Worm (Caenorhabditis elegans): ENCODE data around the gene C07G1.6.
A peak's percentile ranks its signal among the peaks of the same experiment; 100 is the strongest.

C07G1.6 gene

DNA sequence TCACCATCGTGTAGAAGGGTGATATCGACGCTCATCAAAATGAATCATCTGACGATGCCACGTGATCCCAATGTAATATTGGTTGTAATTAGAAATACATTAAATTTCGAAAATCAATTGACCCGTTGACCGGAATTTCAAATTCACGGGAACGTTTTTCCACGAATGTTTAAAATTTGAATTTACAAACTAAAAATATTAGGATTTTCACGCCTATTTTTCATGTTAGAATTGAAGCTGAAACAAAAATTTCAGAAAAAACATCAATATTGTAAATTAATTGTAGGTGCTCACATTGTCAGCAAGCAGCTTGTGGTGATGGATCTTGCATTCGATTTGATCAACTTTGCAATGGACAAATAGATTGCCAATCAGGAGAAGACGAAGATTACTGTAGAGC, at the start of gene C07G1.6:
Gene C07G1.6 (minus strand): TSS at position 101 of the 400 bp plus-strand sequence.
- TF ChIP-seq php-3 (GFP tag; IDR thresholded peaks at IDR 0.05) (no peak), T26A8.4 (GFP tag; IDR thresholded peaks at IDR 0.05) (no peak), aly-2 (tag; optimal IDR thresholded peaks at IDR 0.05) (no peak)

DNA sequence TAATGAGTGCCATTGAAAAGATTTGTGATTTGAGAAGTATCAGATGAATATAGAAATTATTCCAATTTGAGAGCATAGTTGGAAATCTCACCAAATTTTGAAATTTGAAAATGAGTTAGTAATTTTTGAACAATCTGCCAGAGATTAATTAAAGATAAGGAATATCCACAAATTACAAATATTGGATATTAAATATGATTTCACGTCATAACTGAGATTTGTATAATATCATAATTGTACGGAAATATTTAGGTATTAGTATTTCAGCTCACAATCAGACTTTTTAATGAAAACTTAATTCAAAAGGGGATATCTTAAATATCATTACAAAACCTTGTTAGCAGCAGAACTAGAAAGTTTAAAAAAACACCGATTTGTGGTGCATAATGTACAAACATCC, 49.7 kb upstream of the C07G1.6 start, which contains the start of gene K07H8.7:
Gene K07H8.7 (minus strand): TSS at position 101 of the 400 bp plus-strand sequence.
- no peak for TF ChIP-seq nhr-77 (tag; optimal IDR thresholded peaks at IDR 0.05)
- no peak for TF ChIP-seq pqm-1 (tag; optimal IDR thresholded peaks at IDR 0.05)
- TF ChIP-seq dmd-9 (GFP tag; IDR thresholded peaks at IDR 0.05), result no peak
- no peak for TF ChIP-seq hif-1 (tag; optimal IDR thresholded peaks at IDR 0.05)
- no peak for TF ChIP-seq nhr-237 (tag; optimal IDR thresholded peaks at IDR 0.05)
- TF ChIP-seq saeg-2 (GFP tag; IDR thresholded peaks at IDR 0.05), result no peak
- no peak for TF ChIP-seq madf-5 (GFP tag; IDR thresholded peaks at IDR 0.05)
- no peak for TF ChIP-seq lin-38 (GFP tag; IDR thresholded peaks at IDR 0.05)
- TF ChIP-seq Y5F2A.4 (GFP tag; optimal IDR thresholded peaks at IDR 0.05), result no peak
- TF ChIP-seq cey-2 (tag; optimal IDR thresholded peaks at IDR 0.05; ENCODE audit: borderline replicate concordance, insufficient read depth), result no peak
- no peak for TF ChIP-seq unc-62 (GFP tag; optimal IDR thresholded peaks at IDR 0.05 in 1 of 2)
- no peak for TF ChIP-seq unc-62 (tag; optimal IDR thresholded peaks at IDR 0.05)
- no peak for TF ChIP-seq sdz-12 (GFP tag; optimal IDR thresholded peaks at IDR 0.05)

DNA sequence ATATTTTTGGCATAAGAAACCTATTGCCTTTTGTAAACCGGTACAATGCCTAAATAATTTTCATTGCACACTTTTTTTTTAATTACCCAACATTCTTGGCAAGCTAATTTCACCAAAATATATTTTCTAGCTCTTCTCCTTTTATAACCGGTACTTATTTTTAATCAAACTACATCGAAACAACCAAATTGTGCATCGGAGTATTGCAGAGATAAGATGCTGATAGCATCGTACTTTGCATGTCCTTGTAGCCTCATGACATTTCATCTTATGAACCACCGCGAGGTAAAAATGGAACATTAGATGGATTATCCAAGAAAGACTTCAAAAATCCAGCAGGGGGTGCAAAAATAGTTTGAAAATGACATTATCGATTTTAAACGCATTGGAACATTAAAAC, 45.0 kb upstream of the C07G1.6 start:
- TF ChIP-seq unc-39 (tag; optimal IDR thresholded peaks at IDR 0.05) (no peak), nhr-42 (GFP tag; IDR thresholded peaks at IDR 0.05) (no peak), R02D3.7 (tag; optimal IDR thresholded peaks at IDR 0.05) (no peak), pqm-1 (tag; optimal IDR thresholded peaks at IDR 0.05) (peak; percentile 32), dve-1 (tag; optimal IDR thresholded peaks at IDR 0.05; ENCODE audit: insufficient read depth) (peak; percentile 34), nhr-28 (tag; optimal IDR thresholded peaks at IDR 0.05) (peak; percentile 64)

DNA sequence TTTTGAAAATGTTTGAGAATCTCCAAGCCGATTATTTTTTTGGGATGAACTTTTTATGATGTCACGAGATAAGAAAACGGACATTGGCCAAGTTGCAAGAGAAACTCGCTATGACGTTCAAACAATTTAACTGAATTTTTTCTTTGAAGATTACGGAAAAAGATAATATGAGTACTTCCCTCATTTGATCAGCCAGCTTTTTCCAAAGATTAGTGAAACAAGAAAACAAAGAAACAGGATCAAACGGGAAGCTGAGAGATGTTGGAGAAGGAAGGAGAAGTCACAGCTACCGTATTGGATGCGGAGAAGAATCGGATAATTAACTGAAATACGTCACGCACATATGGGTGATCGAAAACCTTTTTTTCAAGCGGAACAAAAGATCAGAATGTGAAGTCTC, 44.0 kb upstream of the C07G1.6 start:
- TF ChIP-seq ceh-82 (tag; optimal IDR thresholded peaks at IDR 0.05) (no peak), hlh-11 (tag; optimal IDR thresholded peaks at IDR 0.05) (peak; percentile 59), aha-1 (tag) (peak; percentile 90), lin-29 (GFP tag; IDR thresholded peaks at IDR 0.05) (no peak), tag-97 (GFP tag; IDR thresholded peaks at IDR 0.05) (no peak), nhr-48 (tag; optimal IDR thresholded peaks at IDR 0.05) (peak; percentile 66), nhr-28 (tag; optimal IDR thresholded peaks at IDR 0.05) (peak; percentile 24), lin-39 (tag; optimal IDR thresholded peaks at IDR 0.05) (no peak), vab-7 (GFP tag; IDR thresholded peaks at IDR 0.05) (no peak), fkh-10 (GFP tag; optimal IDR thresholded peaks at IDR 0.05) (no peak), F37D6.2 (tag; optimal IDR thresholded peaks at IDR 0.05) (no peak), ceh-62 (tag; optimal IDR thresholded peaks at IDR 0.05) (no peak), unc-39 (tag; optimal IDR thresholded peaks at IDR 0.05) (no peak), lim-7 (GFP tag; IDR thresholded peaks at IDR 0.05) (no peak), nhr-42 (GFP tag; IDR thresholded peaks at IDR 0.05) (no peak), mep-1 (tag; optimal IDR thresholded peaks at IDR 0.05) (no peak), mdt-29 (GFP tag; IDR thresholded peaks at IDR 0.05) (no peak)

DNA sequence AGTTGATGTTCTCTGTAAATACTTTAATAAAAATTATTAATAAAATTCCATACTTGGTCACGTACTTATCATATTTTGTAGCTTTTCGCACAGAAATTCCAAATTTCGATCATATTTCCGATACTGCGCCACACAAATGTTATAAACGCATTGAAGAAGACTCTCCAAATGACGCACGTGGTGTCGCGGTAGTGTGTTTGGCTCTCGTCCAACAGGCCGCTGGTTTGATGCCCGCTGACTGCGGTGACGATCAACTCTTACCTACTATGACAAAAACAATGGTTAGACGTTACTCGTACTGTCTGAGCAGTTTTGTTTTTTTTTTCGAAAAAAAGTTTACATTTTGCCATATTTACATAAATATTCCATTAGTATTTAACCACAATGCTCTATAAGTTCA, 42.7 kb upstream of the C07G1.6 start:
- no peak for TF ChIP-seq snpc-4 (tag; optimal IDR thresholded peaks at IDR 0.05)
- peak; percentile 93; the same call in 1 of the 2 replicates for TF ChIP-seq Y105C5A.15 (GFP tag; IDR thresholded peaks at IDR 0.05)
- no peak for TF ChIP-seq nhr-11 (tag; optimal IDR thresholded peaks at IDR 0.05)
- TF ChIP-seq daf-12 (tag; optimal IDR thresholded peaks at IDR 0.05), result no peak
- no peak for TF ChIP-seq jun-1 (tag; optimal IDR thresholded peaks at IDR 0.05)
- peak; percentile 97 for TF ChIP-seq dmd-8 (GFP tag; IDR thresholded peaks at IDR 0.05)
- 0 out of 2 replicates have a peak, but pooled peaks have one; percentile 45 for TF ChIP-seq daf-8 (GFP tag; IDR thresholded peaks at IDR 0.05)
- no peak for TF ChIP-seq lin-15B (tag; optimal IDR thresholded peaks at IDR 0.05)
- TF ChIP-seq Y48G9A.11 (GFP tag; IDR thresholded peaks at IDR 0.05), result peak; percentile 80
- TF ChIP-seq mes-2 (tag; optimal IDR thresholded peaks at IDR 0.05; ENCODE audit: poor library complexity, severe bottlenecking), result no peak
- TF ChIP-seq nhr-28 (tag; optimal IDR thresholded peaks at IDR 0.05), result peak; percentile 24
- TF ChIP-seq zfp-3 (GFP tag; conservative IDR thresholded peaks at IDR 0.05), result peak; percentile 73
- no peak for TF ChIP-seq aly-2 (tag; optimal IDR thresholded peaks at IDR 0.05)
- peak; percentile 80 for TF ChIP-seq T26A8.4 (GFP tag; IDR thresholded peaks at IDR 0.05)
- no peak for TF ChIP-seq attf-4 (tag; optimal IDR thresholded peaks at IDR 0.05)
- TF ChIP-seq lim-7 (GFP tag; IDR thresholded peaks at IDR 0.05), result no peak; the same call in 1 of the 2 replicates

All from whole organism, L4 larva.